Worm (Caenorhabditis elegans): ENCODE measurements around the gene rig-6.

Gene rig-6

DNA sequence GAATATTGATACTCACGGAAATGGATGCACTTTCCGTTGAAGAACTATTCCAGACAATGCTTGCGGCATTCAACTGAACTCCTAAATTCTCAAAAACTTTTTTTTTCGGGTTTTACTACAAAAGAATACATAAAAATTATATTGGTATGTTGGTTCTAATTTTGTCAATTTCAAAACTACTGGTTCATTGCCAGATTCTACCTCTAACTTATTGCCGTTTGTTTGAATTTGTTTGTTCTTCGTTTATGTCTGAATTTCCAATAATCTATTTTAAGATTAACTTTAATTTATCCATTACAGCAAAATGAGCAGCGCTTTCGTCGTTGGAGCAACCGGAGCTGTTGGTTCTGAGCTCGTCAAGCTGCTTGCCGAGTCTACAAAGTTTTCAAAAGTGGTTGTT is 14.8 kb downstream of the rig-6 start, which contains the start of gene C33F10.14:
Gene C33F10.14 (plus strand): TSS at position 301 of the 400 bp plus-strand sequence.
- no peak for TF ChIP-seq tra-4 (tag; optimal IDR thresholded peaks at IDR 0.05)
- TF ChIP-seq pes-1 (GFP tag; IDR thresholded peaks at IDR 0.05): no peak
- no peak for TF ChIP-seq sea-1 (GFP tag; conservative IDR thresholded peaks at IDR 0.05)
- no peak for TF ChIP-seq ama-1 (optimal IDR thresholded peaks at IDR 0.05)
- TF ChIP-seq tbx-37 (GFP tag; conservative IDR thresholded peaks at IDR 0.05): no peak
- TF ChIP-seq scrt-1 (GFP tag; IDR thresholded peaks at IDR 0.05): no peak
- TF ChIP-seq ets-7 (tag; optimal IDR thresholded peaks at IDR 0.05): no peak
- TF ChIP-seq ceh-13 (GFP tag; optimal IDR thresholded peaks at IDR 0.05): no peak
- no peak for TF ChIP-seq hmg-4 (GFP tag; optimal IDR thresholded peaks at IDR 0.05)

DNA sequence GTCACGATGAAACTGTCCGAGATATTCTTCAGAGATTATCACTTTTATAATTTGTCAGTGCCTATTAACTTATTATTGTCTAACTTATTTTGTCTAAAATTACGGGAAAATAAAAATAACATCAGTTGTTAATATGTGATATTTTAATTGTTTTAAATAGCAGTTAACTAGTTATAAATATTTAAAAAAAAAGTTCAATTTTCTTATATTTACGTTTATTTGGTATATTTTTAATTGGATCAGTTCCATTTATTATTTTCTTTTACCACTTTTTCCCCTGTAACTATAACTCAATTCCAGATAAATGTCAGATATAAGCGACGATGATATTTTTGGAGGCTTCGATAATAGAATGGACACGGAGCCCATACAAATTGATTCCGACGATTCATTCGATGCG is 16.4 kb downstream of the rig-6 start, which contains the start of gene C33F10.4:
Gene C33F10.4 (plus strand): TSS at position 301 of the 400 bp plus-strand sequence.
- TF ChIP-seq pes-1 (GFP tag; IDR thresholded peaks at IDR 0.05) (no peak), ceh-36 (tag; optimal IDR thresholded peaks at IDR 0.05) (no peak), ceh-13 (GFP tag; optimal IDR thresholded peaks at IDR 0.05) (no peak)

DNA sequence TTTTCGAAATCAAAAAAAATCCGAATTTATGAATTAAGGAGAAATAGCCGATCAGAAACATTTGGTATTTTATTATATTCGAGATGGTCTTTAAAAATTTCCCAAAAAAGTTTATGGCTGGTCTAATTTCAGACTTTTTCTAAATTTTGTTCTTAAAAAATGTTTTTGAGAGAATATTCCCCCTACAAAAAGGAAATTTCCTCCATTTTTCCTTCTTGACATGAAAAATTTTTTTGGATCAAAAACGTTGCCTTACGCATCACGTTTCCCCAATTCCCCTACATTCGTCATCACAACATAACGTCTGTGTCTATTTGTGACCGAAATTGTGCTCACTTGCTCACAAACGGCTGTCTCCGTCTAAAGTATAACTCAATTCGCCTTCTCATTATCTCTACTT is 18.6 kb downstream of the rig-6 start:
- TF ChIP-seq ets-7 (tag; optimal IDR thresholded peaks at IDR 0.05) (no peak), pes-1 (GFP tag; IDR thresholded peaks at IDR 0.05) (no peak), B0310.2 (tag; optimal IDR thresholded peaks at IDR 0.05) (no peak), tra-4 (tag; optimal IDR thresholded peaks at IDR 0.05) (no peak), sea-1 (GFP tag; conservative IDR thresholded peaks at IDR 0.05) (no peak), tbx-37 (GFP tag; conservative IDR thresholded peaks at IDR 0.05) (no peak), ceh-13 (GFP tag; optimal IDR thresholded peaks at IDR 0.05) (no peak), scrt-1 (GFP tag; IDR thresholded peaks at IDR 0.05) (no peak), ceh-36 (tag; optimal IDR thresholded peaks at IDR 0.05) (no peak), flt-1 (GFP tag; IDR thresholded peaks at IDR 0.05) (no peak), tbx-11 (GFP tag; IDR thresholded peaks at IDR 0.05) (no peak), hnd-1 (tag; optimal IDR thresholded peaks at IDR 0.05) (no peak), aly-1 (tag; optimal IDR thresholded peaks at IDR 0.05) (no peak)

DNA sequence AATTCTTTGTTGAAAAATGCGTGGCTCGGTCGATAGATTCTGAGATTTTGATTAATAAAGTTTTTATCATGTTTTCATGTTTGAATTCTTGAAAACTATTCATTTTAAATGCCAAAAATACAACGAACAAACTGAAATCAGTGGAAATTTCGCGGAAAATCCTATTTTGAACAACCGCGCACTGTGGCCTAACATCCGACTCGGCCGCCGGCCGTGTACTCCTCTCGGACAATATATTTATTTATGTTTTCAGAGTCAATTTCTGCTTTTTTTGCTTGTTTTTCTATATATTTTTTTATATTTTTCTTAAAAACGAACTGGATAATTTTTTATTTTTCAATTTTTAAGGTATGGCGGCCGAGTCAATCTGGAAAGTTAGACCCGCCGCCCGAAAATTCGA is 20.6 kb downstream of the rig-6 start, which contains the start of gene F26G1.1:
Gene F26G1.1 (plus strand): TSS at position 347 of the 400 bp plus-strand sequence.
- TF ChIP-seq B0310.2 (tag; optimal IDR thresholded peaks at IDR 0.05): no peak
- TF ChIP-seq ceh-13 (GFP tag; optimal IDR thresholded peaks at IDR 0.05): no peak
- no peak for TF ChIP-seq ama-1 (optimal IDR thresholded peaks at IDR 0.05)
- TF ChIP-seq sea-1 (GFP tag; conservative IDR thresholded peaks at IDR 0.05): no peak
- no peak for TF ChIP-seq aly-1 (tag; optimal IDR thresholded peaks at IDR 0.05)
- no peak for TF ChIP-seq tbx-11 (GFP tag; IDR thresholded peaks at IDR 0.05)
- peak; percentile 59 for TF ChIP-seq hmg-4 (GFP tag; optimal IDR thresholded peaks at IDR 0.05)
- no peak for TF ChIP-seq scrt-1 (GFP tag; IDR thresholded peaks at IDR 0.05)
- TF ChIP-seq tbx-37 (GFP tag; conservative IDR thresholded peaks at IDR 0.05): peak; percentile 78
- TF ChIP-seq tra-4 (tag; optimal IDR thresholded peaks at IDR 0.05): no peak
- peak; percentile 24 for TF ChIP-seq F13C5.2 (tag; optimal IDR thresholded peaks at IDR 0.05)
- TF ChIP-seq hmbx-1 (tag; optimal IDR thresholded peaks at IDR 0.05): no peak
- TF ChIP-seq pes-1 (GFP tag; IDR thresholded peaks at IDR 0.05): no peak; the same call in 1 of the 2 replicates
- no peak for TF ChIP-seq hnd-1 (tag; optimal IDR thresholded peaks at IDR 0.05)

DNA sequence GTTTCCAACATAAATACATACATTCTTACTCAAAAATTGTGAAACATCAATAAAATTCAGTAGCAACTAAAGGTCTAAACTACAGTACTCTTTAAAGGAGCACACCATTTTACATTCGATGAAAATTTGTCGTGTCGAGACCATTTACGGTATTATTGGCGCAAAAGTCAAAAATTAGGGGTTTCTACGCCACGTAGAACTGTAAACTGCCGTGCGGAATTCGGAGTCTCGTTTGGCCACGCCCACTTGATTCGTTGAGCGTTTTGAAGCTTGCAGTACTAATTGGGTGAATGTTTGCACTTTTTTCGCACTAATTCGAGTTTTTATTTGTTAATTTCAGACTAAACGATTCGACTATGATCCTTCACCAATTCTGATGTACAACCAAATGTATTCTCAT is 21.2 kb downstream of the rig-6 start:
- TF ChIP-seq tbx-11 (GFP tag; IDR thresholded peaks at IDR 0.05) (no peak), tbx-37 (GFP tag; conservative IDR thresholded peaks at IDR 0.05) (no peak), hnd-1 (tag; optimal IDR thresholded peaks at IDR 0.05) (no peak), scrt-1 (GFP tag; IDR thresholded peaks at IDR 0.05) (no peak), F13C5.2 (tag; optimal IDR thresholded peaks at IDR 0.05) (no peak), pes-1 (GFP tag; IDR thresholded peaks at IDR 0.05) (no peak), aly-1 (tag; optimal IDR thresholded peaks at IDR 0.05) (no peak), ceh-36 (tag; optimal IDR thresholded peaks at IDR 0.05) (no peak), ama-1 (optimal IDR thresholded peaks at IDR 0.05) (no peak), ceh-13 (GFP tag; optimal IDR thresholded peaks at IDR 0.05) (no peak), ets-7 (tag; optimal IDR thresholded peaks at IDR 0.05) (no peak), sea-1 (GFP tag; conservative IDR thresholded peaks at IDR 0.05) (no peak), hmbx-1 (tag; optimal IDR thresholded peaks at IDR 0.05) (no peak), flt-1 (GFP tag; IDR thresholded peaks at IDR 0.05) (no peak), B0310.2 (tag; optimal IDR thresholded peaks at IDR 0.05) (no peak)

DNA sequence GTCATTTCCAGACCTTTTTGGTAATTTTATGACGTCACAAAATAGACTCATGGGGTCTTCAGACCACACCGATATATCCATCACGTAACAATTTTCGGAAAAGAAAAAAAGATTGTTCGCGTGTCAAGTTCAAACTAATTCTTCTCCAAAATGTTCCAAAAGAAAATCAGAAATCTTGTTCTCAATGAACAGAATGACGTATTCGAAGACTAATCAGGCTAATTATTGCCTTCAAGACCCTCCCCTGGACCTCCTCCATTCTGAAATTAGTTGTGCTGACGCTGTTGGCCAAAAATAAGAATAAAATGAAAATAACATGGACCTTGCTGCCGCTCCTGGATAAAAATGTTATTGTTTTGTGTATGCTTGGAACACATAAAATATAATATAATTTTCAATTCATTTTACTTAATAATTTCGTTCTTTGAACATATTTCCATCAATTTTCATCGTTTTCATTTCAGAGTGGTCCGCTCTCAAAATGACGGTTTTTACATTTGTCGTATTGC is 22.0 kb downstream of the rig-6 start, which contains the start of gene F26G1.15:
Gene F26G1.15 (plus strand): TSS at position 459 of the 509 bp plus-strand sequence.
- no peak for TF ChIP-seq ceh-13 (GFP tag; optimal IDR thresholded peaks at IDR 0.05)
- no peak for TF ChIP-seq flt-1 (GFP tag; IDR thresholded peaks at IDR 0.05)
- no peak for TF ChIP-seq F13C5.2 (tag; optimal IDR thresholded peaks at IDR 0.05)
- no peak for TF ChIP-seq sea-1 (GFP tag; conservative IDR thresholded peaks at IDR 0.05)
- no peak for TF ChIP-seq ama-1 (optimal IDR thresholded peaks at IDR 0.05)

DNA sequence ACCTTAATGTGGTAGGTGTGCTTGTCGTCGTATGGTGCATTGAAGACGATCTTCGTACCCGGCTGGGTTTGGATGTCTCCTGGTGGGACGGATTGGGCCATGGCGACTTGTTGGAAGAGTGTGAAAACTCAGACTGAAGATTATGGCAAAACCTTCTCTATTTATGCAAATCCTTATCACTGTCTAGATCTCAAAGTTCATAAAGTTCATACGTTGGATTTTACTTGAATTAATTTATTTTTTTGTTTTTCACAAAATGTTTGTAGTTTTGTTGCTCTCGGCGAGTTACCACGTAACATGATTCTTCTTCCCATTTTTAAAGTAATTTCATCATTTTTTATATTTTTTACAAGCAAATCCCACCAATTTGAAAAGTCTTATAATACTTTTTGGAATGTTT is 25.7 kb downstream of the rig-6 start, which contains the start of gene msp-3:
Gene msp-3 (minus strand): TSS at position 101 of the 400 bp plus-strand sequence.
- TF ChIP-seq aly-1 (tag; optimal IDR thresholded peaks at IDR 0.05) (no peak), tbx-37 (GFP tag; conservative IDR thresholded peaks at IDR 0.05) (no peak), hmbx-1 (tag; optimal IDR thresholded peaks at IDR 0.05) (no peak), pes-1 (GFP tag; IDR thresholded peaks at IDR 0.05) (no peak), flt-1 (GFP tag; IDR thresholded peaks at IDR 0.05) (no peak), B0310.2 (tag; optimal IDR thresholded peaks at IDR 0.05) (no peak), ceh-36 (tag; optimal IDR thresholded peaks at IDR 0.05) (no peak), F13C5.2 (tag; optimal IDR thresholded peaks at IDR 0.05) (no peak), ceh-13 (GFP tag; optimal IDR thresholded peaks at IDR 0.05) (no peak), sea-1 (GFP tag; conservative IDR thresholded peaks at IDR 0.05) (no peak), hnd-1 (tag; optimal IDR thresholded peaks at IDR 0.05) (no peak), scrt-1 (GFP tag; IDR thresholded peaks at IDR 0.05) (no peak), tbx-11 (GFP tag; IDR thresholded peaks at IDR 0.05) (no peak), ama-1 (optimal IDR thresholded peaks at IDR 0.05) (no peak), hmg-4 (GFP tag; optimal IDR thresholded peaks at IDR 0.05) (no peak), ets-7 (tag; optimal IDR thresholded peaks at IDR 0.05) (no peak)

Data from whole organism, early embryonic.